Fruit fly (Drosophila melanogaster) whole organism, embryonic: ENCODE data around the gene CG44158.
A peak's percentile ranks its signal among the peaks of the same experiment; 100 is the strongest.

Source experiments
- Bgb ChIP-seq: fragments of 200-800 bp; sonication (Bioruptor generic); IDR thresholded peaks from 2 replicates; pipeline ENCODE4 v1.3.6; 2022; ENCODE audit warnings: missing biosample characterization, missing genetic modification characterization; ENCODE audit not compliant: partially characterized antibody
- CG10209 ChIP-seq: fragments of 200-800 bp; sonication (Bioruptor generic); optimal IDR thresholded peaks from 3 replicates; lab custom pipeline; 2017; ENCODE audit warnings: missing biosample characterization, mild to moderate bottlenecking, missing genetic modification characterization, missing genetic modification reagents
- CG10959 ChIP-seq: fragments of 200-800 bp; sonication (Bioruptor generic); IDR thresholded peaks from 2 replicates; pipeline ENCODE4 v1.3.6; 2022; ENCODE audit warnings: missing biosample characterization, missing genetic modification characterization
- CG12104 ChIP-seq: fragments of 200-800 bp; sonication (Bioruptor generic); optimal IDR thresholded peaks from 3 replicates; lab custom pipeline; 2016; ENCODE audit warnings: missing biosample characterization, missing genetic modification characterization
- CG16813 ChIP-seq: fragments of 200-800 bp; sonication (Bioruptor generic); IDR thresholded peaks from 3 replicates; pipeline ENCODE4 v1.3.6; 2022; ENCODE audit warnings: missing biosample characterization, missing genetic modification characterization; ENCODE audit not compliant: partially characterized antibody
- CG1792 ChIP-seq: fragments of 200-800 bp; sonication (Bioruptor generic); optimal IDR thresholded peaks from 2 replicates; lab custom pipeline; 2016; ENCODE audit warnings: missing biosample characterization, missing genetic modification characterization
- CG18599 ChIP-seq: fragments of 200-800 bp; sonication (Bioruptor generic); optimal IDR thresholded peaks from 3 replicates; lab custom pipeline; 2017; ENCODE audit warnings: missing biosample characterization, missing genetic modification characterization, mild to moderate bottlenecking, moderate library complexity, missing genetic modification reagents
- CG2129 ChIP-seq: fragments of 200-800 bp; sonication (Bioruptor generic); IDR thresholded peaks from 2 replicates; pipeline ENCODE4 v1.3.6; 2022; ENCODE audit warnings: missing biosample characterization, missing genetic modification characterization; ENCODE audit not compliant: partially characterized antibody
- CG32767 ChIP-seq: fragments of 200-800 bp; sonication (Bioruptor generic); IDR thresholded peaks from 2 replicates; pipeline ENCODE4 v1.3.6; 2022; ENCODE audit warnings: missing biosample characterization, missing genetic modification characterization
- CG33557 ChIP-seq: fragments of 200-800 bp; sonication (Bioruptor generic); optimal IDR thresholded peaks from 2 replicates; lab custom pipeline; 2019; ENCODE audit warnings: missing biosample characterization, mild to moderate bottlenecking, missing genetic modification characterization, moderate library complexity
- CG42726 ChIP-seq: fragments of 200-800 bp; sonication (Bioruptor generic); IDR thresholded peaks from 2 replicates; pipeline ENCODE4 v1.3.6; 2022; ENCODE audit warnings: missing biosample characterization, missing genetic modification characterization; ENCODE audit not compliant: partially characterized antibody
- CG4854 ChIP-seq: fragments of 200-800 bp; sonication (Bioruptor generic); optimal IDR thresholded peaks from 2 replicates; lab custom pipeline; 2016; ENCODE audit warnings: missing biosample characterization, missing genetic modification characterization, inconsistent platforms
- CG6765 ChIP-seq: fragments of 200-800 bp; sonication (Bioruptor generic); optimal IDR thresholded peaks from 3 replicates; lab custom pipeline; 2017; ENCODE audit warnings: missing biosample characterization, mild to moderate bottlenecking, missing genetic modification characterization
- CG7786 ChIP-seq: fragments of 200-800 bp; sonication (Bioruptor generic); optimal IDR thresholded peaks from 2 replicates; lab custom pipeline; 2016; ENCODE audit warnings: missing biosample characterization, missing genetic modification characterization
- CG7928 ChIP-seq: fragments of 200-800 bp; sonication (Bioruptor generic); optimal IDR thresholded peaks from 2 replicates; lab custom pipeline; 2017; ENCODE audit warnings: missing biosample characterization, mild to moderate bottlenecking, missing genetic modification characterization
- CG8765 ChIP-seq: fragments of 200-800 bp; sonication (Bioruptor generic); IDR thresholded peaks from 2 replicates; pipeline ENCODE4 v1.3.6; 2022; ENCODE audit warnings: missing biosample characterization, missing genetic modification characterization
- CG9437 ChIP-seq: fragments of 200-800 bp; sonication (Bioruptor generic); optimal IDR thresholded peaks from 2 replicates; lab custom pipeline; 2018; ENCODE audit warnings: missing biosample characterization, mild to moderate bottlenecking, missing genetic modification characterization
- CG9727 ChIP-seq: fragments of 200-800 bp; sonication (Bioruptor generic); optimal IDR thresholded peaks from 3 replicates; lab custom pipeline; 2017; ENCODE audit warnings: missing biosample characterization, mild to moderate bottlenecking, missing genetic modification characterization
- Camta ChIP-seq: fragments of 200-800 bp; sonication (Bioruptor generic); optimal IDR thresholded peaks from 2 replicates; lab custom pipeline; 2016; ENCODE audit warnings: missing biosample characterization, missing genetic modification characterization
- HLH54F ChIP-seq: fragments of 200-800 bp; sonication (Bioruptor generic); optimal IDR thresholded peaks from 3 replicates; lab custom pipeline; 2016; ENCODE audit warnings: missing biosample characterization, missing genetic modification characterization
- MBD-R2 ChIP-seq: fragments of 200-800 bp; sonication (Bioruptor generic); IDR thresholded peaks from 2 replicates; pipeline ENCODE4 v1.3.6; 2022; ENCODE audit warnings: missing biosample characterization, missing genetic modification characterization
- NFAT ChIP-seq: fragments of 200-800 bp; sonication (Bioruptor generic); IDR thresholded peaks from 2 replicates; pipeline ENCODE4 v1.3.6; 2022; ENCODE audit warnings: missing biosample characterization, missing genetic modification characterization
- Nf-YB ChIP-seq: fragments of 200-800 bp; sonication (Bioruptor generic); optimal IDR thresholded peaks from 3 replicates; lab custom pipeline; 2019; ENCODE audit warnings: missing biosample characterization, mild to moderate bottlenecking, missing genetic modification characterization, moderate library complexity
- Scr ChIP-seq: fragments of 200-800 bp; sonication (Bioruptor generic); IDR thresholded peaks from 2 replicates; pipeline ENCODE4 v1.3.6; 2022; ENCODE audit warnings: missing biosample characterization, missing genetic modification characterization; ENCODE audit not compliant: partially characterized antibody
- Sox102F ChIP-seq: fragments of 200-800 bp; sonication (Bioruptor generic); optimal IDR thresholded peaks from 2 replicates; lab custom pipeline; 2018; ENCODE audit warnings: missing biosample characterization, mild to moderate bottlenecking, missing genetic modification characterization, moderate library complexity
- Sry-β ChIP-seq: fragments of 200-800 bp; sonication (Bioruptor generic); optimal IDR thresholded peaks from 2 replicates; lab custom pipeline; 2018; ENCODE audit warnings: missing biosample characterization, mild to moderate bottlenecking, missing genetic modification characterization, moderate library complexity
- Sry-δ ChIP-seq: fragments of 200-800 bp; sonication (Bioruptor generic); optimal IDR thresholded peaks from 2 replicates; lab custom pipeline; 2016; ENCODE audit warnings: missing biosample characterization, missing genetic modification characterization
- Ssrp ChIP-seq: fragments of 200-800 bp; sonication (Bioruptor generic); optimal IDR thresholded peaks from 2 replicates; lab custom pipeline; 2018; ENCODE audit warnings: missing biosample characterization, mild to moderate bottlenecking, missing genetic modification characterization, moderate library complexity
- al ChIP-seq: fragments of 200-800 bp; sonication (Bioruptor generic); IDR thresholded peaks from 2 replicates; pipeline ENCODE4 v1.3.6; 2022; ENCODE audit warnings: missing biosample characterization, missing genetic modification characterization
- amos ChIP-seq: fragments of 200-800 bp; sonication (Bioruptor generic); IDR thresholded peaks from 2 replicates; pipeline ENCODE4 v1.3.6; 2022; ENCODE audit warnings: missing biosample characterization, missing genetic modification characterization; ENCODE audit not compliant: partially characterized antibody
- bcd ChIP-seq: fragments of 200-800 bp; sonication (Bioruptor generic); optimal IDR thresholded peaks from 2 replicates; lab custom pipeline; 2017; ENCODE audit warnings: missing biosample characterization, mild to moderate bottlenecking, missing genetic modification characterization
- cad ChIP-seq: fragments of >200 bp; optimal IDR thresholded peaks from 2 replicates; lab custom pipeline; 2017; ENCODE audit warnings: missing biosample characterization, missing genetic modification characterization
- cas ChIP-seq: fragments of 200-800 bp; sonication (Bioruptor generic); IDR thresholded peaks from 2 replicates; pipeline ENCODE4 v1.3.6; 2022; ENCODE audit warnings: missing biosample characterization, missing genetic modification characterization
- caup ChIP-seq: fragments of 200-800 bp; sonication (Bioruptor generic); optimal IDR thresholded peaks from 3 replicates; lab custom pipeline; 2017; ENCODE audit warnings: missing biosample characterization, mild to moderate bottlenecking, missing genetic modification characterization, moderate library complexity; ENCODE audit not compliant: severe bottlenecking
- chif ChIP-seq, 2 experiments: fragments of 200-800 bp; sonication (Bioruptor generic); optimal IDR thresholded peaks; 3 replicates each; lab custom pipeline; 2016; ENCODE audit warnings: missing biosample characterization in 2 of 2, missing genetic modification characterization in 2 of 2
- en ChIP-seq: fragments of 200-800 bp; sonication (Bioruptor generic); optimal IDR thresholded peaks from 2 replicates; lab custom pipeline; 2016; ENCODE audit warnings: missing biosample characterization, missing genetic modification characterization
- eve ChIP-seq, 2 experiments: fragments of >200 bp; optimal IDR thresholded peaks; 2 replicates each; lab custom pipeline; 2017; ENCODE audit warnings: missing biosample characterization in 2 of 2, missing genetic modification characterization in 2 of 2
- eyg ChIP-seq: fragments of 200-800 bp; sonication (Bioruptor generic); optimal IDR thresholded peaks from 3 replicates; lab custom pipeline; 2016; ENCODE audit warnings: missing biosample characterization, missing genetic modification characterization
- kah ChIP-seq: fragments of 200-800 bp; sonication (Bioruptor generic); optimal IDR thresholded peaks from 2 replicates; lab custom pipeline; 2018; ENCODE audit warnings: missing biosample characterization, mild to moderate bottlenecking, missing genetic modification characterization
- ken ChIP-seq: fragments of 200-800 bp; sonication (Bioruptor generic); IDR thresholded peaks from 3 replicates; pipeline ENCODE4 v1.3.6; 2022; ENCODE audit warnings: missing biosample characterization, missing genetic modification characterization
- klu ChIP-seq: fragments of 200-800 bp; sonication (Bioruptor generic); IDR thresholded peaks from 2 replicates; pipeline ENCODE4 v1.3.6; 2022; ENCODE audit warnings: missing biosample characterization, missing genetic modification characterization
- luna ChIP-seq: fragments of 200-800 bp; sonication (Bioruptor generic); optimal IDR thresholded peaks from 2 replicates; lab custom pipeline; 2016; ENCODE audit warnings: missing biosample characterization, missing genetic modification characterization
- nom ChIP-seq: fragments of 200-800 bp; sonication (Bioruptor generic); optimal IDR thresholded peaks from 2 replicates; lab custom pipeline; 2017; ENCODE audit warnings: missing biosample characterization, missing genetic modification characterization, mild to moderate bottlenecking, moderate library complexity, missing genetic modification reagents
- pum ChIP-seq: fragments of 200-800 bp; sonication (Bioruptor generic); optimal IDR thresholded peaks from 2 replicates; lab custom pipeline; 2016; ENCODE audit warnings: missing biosample characterization, missing genetic modification characterization
- repo ChIP-seq: fragments of 200-800 bp; sonication (Bioruptor generic); optimal IDR thresholded peaks from 2 replicates; lab custom pipeline; 2016; ENCODE audit warnings: missing biosample characterization, missing genetic modification characterization
- sens ChIP-seq: fragments of 200-800 bp; sonication (Bioruptor generic); peaks from one replicate; lab custom pipeline; 2016; ENCODE audit warnings: missing biosample characterization, missing genetic modification characterization
- slbo ChIP-seq: fragments of 200-800 bp; sonication (Bioruptor generic); IDR thresholded peaks from 2 replicates; pipeline ENCODE4 v1.3.6; 2022; ENCODE audit warnings: missing biosample characterization, missing genetic modification characterization
- sr ChIP-seq: fragments of 200-800 bp; sonication (Bioruptor generic); IDR thresholded peaks from 3 replicates; pipeline ENCODE4 v1.3.6; 2022; ENCODE audit warnings: missing biosample characterization, missing genetic modification characterization
- tio ChIP-seq: fragments of 200-800 bp; sonication (Bioruptor generic); optimal IDR thresholded peaks from 2 replicates; lab custom pipeline; 2017; ENCODE audit warnings: missing biosample characterization, missing genetic modification characterization, inconsistent platforms
- vvl ChIP-seq: fragments of 200-800 bp; sonication (Bioruptor generic); IDR thresholded peaks from 2 replicates; pipeline ENCODE4 v1.3.6; 2022; ENCODE audit warnings: missing biosample characterization, missing genetic modification characterization

The CG44158 gene

dm6 chr3R:18215300-18215699 is 6.7 kb downstream of the CG44158 start (continued):
- no peak for TF ChIP-seq CG33557 (GFP tag; lab: Kevin White, UChicago)
- TF ChIP-seq chif (GFP tag; optimal IDR thresholded peaks at IDR 0.05; lab: Kevin White, UChicago) = peak in 1 of 2 experiments; percentile 19
- TF ChIP-seq CG8765 (GFP tag; lab: Robert Waterston, UW) = no peak
- peak; percentile 81 for TF ChIP-seq Bgb (GFP tag; lab: Robert Waterston, UW)
- TF ChIP-seq CG10959 (GFP tag; lab: Robert Waterston, UW) = no peak
- no peak for TF ChIP-seq CG12104 (GFP tag; lab: Kevin White, UChicago)
- 0 out of 2 replicates have a peak, but pooled peaks have one; percentile 44 for TF ChIP-seq CG42726 (GFP tag; lab: Robert Waterston, UW)
- TF ChIP-seq klu (GFP tag; lab: Robert Waterston, UW) = no peak
- peak; percentile 2 for TF ChIP-seq caup
- TF ChIP-seq Ssrp (tag; lab: Kevin White, UChicago) = peak; percentile 4
- TF ChIP-seq CG7928 = peak; percentile 87
- no peak for TF ChIP-seq ken
- TF ChIP-seq eyg (GFP tag; lab: Kevin White, UChicago) = peak; percentile 15
- TF ChIP-seq amos (GFP tag; lab: Robert Waterston, UW) = peak; percentile 70
- TF ChIP-seq Camta (GFP tag; lab: Kevin White, UChicago) = peak; percentile 28
- TF ChIP-seq MBD-R2 = peak; percentile 57
- TF ChIP-seq cad (GFP tag; lab: Kevin White, UChicago) = no peak
- no peak for TF ChIP-seq sr (GFP tag; lab: Robert Waterston, UW)
- peak; percentile 79 for TF ChIP-seq Scr (GFP tag; lab: Robert Waterston, UW)
- peak; percentile 24 for TF ChIP-seq pum
- peak; percentile 84 for TF ChIP-seq sens (GFP tag; lab: Kevin White, UChicago)
- TF ChIP-seq slbo (GFP tag; lab: Robert Waterston, UW) = peak; percentile 46; the same call in 1 of the 2 replicates
- peak; percentile 39; the same call in 1 of the 2 replicates for TF ChIP-seq NFAT
- TF ChIP-seq nom (GFP tag; lab: Kevin White, UChicago) = no peak
- TF ChIP-seq CG9437 = peak; percentile 100
- peak; percentile 47 for TF ChIP-seq CG2129 (GFP tag; lab: Robert Waterston, UW)
- TF ChIP-seq kah (GFP tag; lab: Kevin White, UChicago) = no peak
- peak; percentile 42 for TF ChIP-seq CG7786 (GFP tag; lab: Kevin White, UChicago)
- TF ChIP-seq CG9727 = peak; percentile 10
- peak; percentile 13 for TF ChIP-seq tio (GFP tag; lab: Kevin White, UChicago)
- no peak for TF ChIP-seq CG6765 (GFP tag; lab: Kevin White, UChicago)
- TF ChIP-seq eve (GFP tag; optimal IDR thresholded peaks at IDR 0.05; lab: Kevin White, UChicago) = no peak
- no peak for TF ChIP-seq Nf-YB (GFP tag; lab: Kevin White, UChicago)
- peak; percentile 74 for TF ChIP-seq Sry-δ (GFP tag; lab: Kevin White, UChicago)
- 0 out of 2 replicates have a peak, but pooled peaks have one; percentile 10 for TF ChIP-seq al (GFP tag; lab: Robert Waterston, UW)
- no peak for TF ChIP-seq cas (GFP tag; lab: Robert Waterston, UW)
- peak; percentile 33; the same call in 1 of the 2 replicates for TF ChIP-seq CG32767 (GFP tag; lab: Robert Waterston, UW)
- TF ChIP-seq HLH54F (GFP tag; lab: Kevin White, UChicago) = peak; percentile 54
- no peak for TF ChIP-seq en (GFP tag; lab: Kevin White, UChicago)
- peak; percentile 3 for TF ChIP-seq CG10209 (GFP tag; lab: Kevin White, UChicago)
- no peak for TF ChIP-seq Sry-β
- no peak for TF ChIP-seq luna (GFP tag; lab: Kevin White, UChicago)
- no peak; the same call in 1 of the 2 replicates for TF ChIP-seq vvl
- peak; percentile 20 for TF ChIP-seq bcd (GFP tag; lab: Kevin White, UChicago)
- TF ChIP-seq Sox102F = peak; percentile 40
- no peak for TF ChIP-seq repo (GFP tag; lab: Kevin White, UChicago)
- TF ChIP-seq CG1792 (GFP tag; lab: Kevin White, UChicago) = peak; percentile 2
- peak; percentile 7 for TF ChIP-seq CG18599
- TF ChIP-seq CG4854 = no peak
- peak; percentile 65 for TF ChIP-seq CG16813 (GFP tag; lab: Robert Waterston, UW)
